Worm (Caenorhabditis elegans) whole organism, young adult: ENCODE data around the gene F26F4.8.

ENCODE experiments used
- B0261.1 ChIP-seq: sonication (generic microtip); optimal IDR thresholded peaks from 2 replicates; lab custom pipeline; 2016; ENCODE audit warnings: mild to moderate bottlenecking, missing genetic modification characterization, moderate library complexity, missing compliant biosample characterization
- D2030.7 ChIP-seq: fragments of 200-800 bp; sonication (Bioruptor generic); IDR thresholded peaks from 2 replicates; pipeline ENCODE4 v1.3.6; 2022; ENCODE audit warnings: missing genetic modification reagents, missing genetic modification characterization, missing compliant biosample characterization
- F22D6.2 ChIP-seq: sonication (generic microtip); optimal IDR thresholded peaks from 2 replicates; lab custom pipeline; 2016; ENCODE audit warnings: mild to moderate bottlenecking, missing genetic modification characterization, missing compliant biosample characterization
- F23B12.7 ChIP-seq: sonication (generic microtip); optimal IDR thresholded peaks from 2 replicates; lab custom pipeline; 2017; ENCODE audit warnings: missing genetic modification characterization, mild to moderate bottlenecking, missing compliant biosample characterization, antibody characterized with exemption, moderate library complexity; ENCODE audit not compliant: insufficient read depth
- F33H1.4 ChIP-seq: fragments of 200-800 bp; sonication (Bioruptor generic); IDR thresholded peaks from 2 replicates; pipeline ENCODE4 v1.3.6; 2022; ENCODE audit warnings: missing genetic modification reagents, missing genetic modification characterization, missing compliant biosample characterization
- F39B2.1 ChIP-seq: fragments of 200-800 bp; sonication (Bioruptor generic); IDR thresholded peaks from 2 replicates; pipeline ENCODE4 v1.3.6; 2022; ENCODE audit warnings: missing genetic modification reagents, missing genetic modification characterization, missing compliant biosample characterization
- Y53G8AR.9 ChIP-seq: fragments of 200-800 bp; sonication (Bioruptor generic); conservative IDR thresholded peaks from 2 replicates; pipeline ENCODE4 v1.3.6; 2022; ENCODE audit warnings: missing genetic modification reagents, missing genetic modification characterization, missing compliant biosample characterization
- Y56A3A.18 ChIP-seq: fragments of 200-800 bp; sonication (Bioruptor generic); IDR thresholded peaks from 2 replicates; pipeline ENCODE4 v1.3.6; 2022; ENCODE audit warnings: missing genetic modification reagents, missing genetic modification characterization, missing compliant biosample characterization
- Y67H2A.10 ChIP-seq: fragments of 200-800 bp; sonication (Bioruptor generic); conservative IDR thresholded peaks from 2 replicates; pipeline ENCODE4 v1.3.6; 2022; ENCODE audit warnings: missing genetic modification reagents, missing genetic modification characterization, missing compliant biosample characterization
- Y95B8A.8 ChIP-seq: fragments of 200-800 bp; sonication (Bioruptor generic); IDR thresholded peaks from 2 replicates; pipeline ENCODE4 v1.3.6; 2022; ENCODE audit warnings: missing genetic modification reagents, missing genetic modification characterization, missing compliant biosample characterization
- ZK185.1 ChIP-seq: sonication (generic microtip); optimal IDR thresholded peaks from 2 replicates; lab custom pipeline; 2016; ENCODE audit warnings: mild to moderate bottlenecking, missing genetic modification characterization, missing compliant biosample characterization; ENCODE audit not compliant: poor library complexity, severe bottlenecking
- attf-3 ChIP-seq: fragments of 200-800 bp; sonication (Bioruptor generic); conservative IDR thresholded peaks from 2 replicates; pipeline ENCODE4 v1.3.6; 2022; ENCODE audit warnings: missing genetic modification reagents, missing genetic modification characterization, missing compliant biosample characterization
- attf-5 ChIP-seq: fragments of 200-800 bp; sonication (Bioruptor generic); optimal IDR thresholded peaks from 2 replicates; lab custom pipeline; 2018; ENCODE audit warnings: mild to moderate bottlenecking, missing genetic modification characterization, missing compliant biosample characterization
- bed-1 ChIP-seq: fragments of 200-800 bp; sonication (Bioruptor generic); IDR thresholded peaks from 2 replicates; pipeline ENCODE4 v1.3.6; 2022; ENCODE audit warnings: missing genetic modification reagents, missing genetic modification characterization, missing compliant biosample characterization
- bed-2 ChIP-seq: fragments of 200-800 bp; sonication (Bioruptor generic); IDR thresholded peaks from 2 replicates; pipeline ENCODE4 v1.3.6; 2022; ENCODE audit warnings: missing genetic modification reagents, missing genetic modification characterization, missing compliant biosample characterization
- ccch-3 ChIP-seq: fragments of 200-800 bp; sonication (Bioruptor generic); optimal IDR thresholded peaks from 2 replicates; lab custom pipeline; 2018; ENCODE audit warnings: mild to moderate bottlenecking, missing genetic modification characterization, missing compliant biosample characterization
- cebp-1 ChIP-seq, 2 experiments: fragments of 200-800 bp in 1 of 2; sonication (Bioruptor generic) in 1 of 2; sonication (generic microtip) in 1 of 2; IDR thresholded peaks in 1 of 2; optimal IDR thresholded peaks in 1 of 2; 2 replicates each; pipeline versions ENCODE4 v1.3.6 to Lab custom; 2017 to 2022; ENCODE audit warnings: missing compliant biosample characterization in 2 of 2, missing genetic modification characterization in 2 of 2, mild to moderate bottlenecking in 1 of 2, missing genetic modification reagents in 1 of 2, moderate library complexity in 1 of 2
- cebp-2 ChIP-seq: fragments of 200-800 bp; sonication (Bioruptor generic); IDR thresholded peaks from 2 replicates; pipeline ENCODE4 v1.3.6; 2022; ENCODE audit warnings: missing genetic modification characterization, missing compliant biosample characterization
- ceh-100 ChIP-seq: fragments of 200-800 bp; sonication (Bioruptor generic); IDR thresholded peaks from 2 replicates; pipeline ENCODE4 v1.3.6; 2022; ENCODE audit warnings: missing genetic modification reagents, missing genetic modification characterization, missing compliant biosample characterization
- dox-1 ChIP-seq: fragments of 200-800 bp; sonication (Bioruptor generic); IDR thresholded peaks from 2 replicates; pipeline ENCODE4 v1.3.6; 2022; ENCODE audit warnings: missing genetic modification reagents, missing genetic modification characterization, missing compliant biosample characterization
- efl-1 ChIP-seq: fragments of 150-350 bp; optimal IDR thresholded peaks from 2 replicates; lab custom pipeline; 2014; ENCODE audit warnings: missing biosample characterization, missing genetic modification reagents, missing genetic modification characterization
- egl-44 ChIP-seq: fragments of 200-800 bp; sonication (Bioruptor generic); IDR thresholded peaks from 2 replicates; pipeline ENCODE4 v1.3.6; 2022; ENCODE audit warnings: missing genetic modification reagents, missing genetic modification characterization, missing compliant biosample characterization
- egrh-3 ChIP-seq: fragments of 200-800 bp; sonication (Bioruptor generic); IDR thresholded peaks from 2 replicates; pipeline ENCODE4 v1.3.6; 2022; ENCODE audit warnings: missing genetic modification reagents, missing genetic modification characterization, missing compliant biosample characterization
- him-1 ChIP-seq: sonication (generic microtip); optimal IDR thresholded peaks from 2 replicates; lab custom pipeline; 2016; ENCODE audit warnings: missing genotype, missing genetic modification reagents, missing genetic modification characterization, missing compliant biosample characterization
- hlh-26 ChIP-seq: fragments of 200-800 bp; sonication (Bioruptor generic); conservative IDR thresholded peaks from 2 replicates; pipeline ENCODE4 v1.3.6; 2022; ENCODE audit warnings: missing genetic modification reagents, missing genetic modification characterization, missing compliant biosample characterization
- hmg-20 ChIP-seq: fragments of 200-800 bp; sonication (Bioruptor generic); IDR thresholded peaks from 2 replicates; pipeline ENCODE4 v1.3.6; 2022; ENCODE audit warnings: missing genetic modification reagents, missing genetic modification characterization, missing compliant biosample characterization
- hrde-1 ChIP-seq: sonication (generic microtip); optimal IDR thresholded peaks from 2 replicates; lab custom pipeline; 2016; ENCODE audit warnings: missing genetic modification characterization, mild to moderate bottlenecking, missing compliant biosample characterization, moderate library complexity, missing genotype, missing genetic modification reagents, borderline replicate concordance
- hsf-1 ChIP-seq: fragments of 200-800 bp; sonication (Bioruptor generic); IDR thresholded peaks from 2 replicates; pipeline ENCODE4 v1.3.6; 2022; ENCODE audit warnings: missing genetic modification reagents, missing genetic modification characterization, missing compliant biosample characterization
- lin-26 ChIP-seq: fragments of 200-800 bp; sonication (Bioruptor generic); IDR thresholded peaks from 2 replicates; pipeline ENCODE4 v1.3.6; 2022; ENCODE audit warnings: missing genetic modification reagents, missing genetic modification characterization, missing compliant biosample characterization
- lir-1 ChIP-seq: fragments of 200-800 bp; sonication (Bioruptor generic); conservative IDR thresholded peaks from 2 replicates; pipeline ENCODE4 v1.3.6; 2022; ENCODE audit warnings: missing genetic modification reagents, missing genetic modification characterization, missing compliant biosample characterization
- lsl-1 ChIP-seq: fragments of 200-800 bp; sonication (Bioruptor generic); optimal IDR thresholded peaks from 2 replicates; lab custom pipeline; 2018; ENCODE audit warnings: mild to moderate bottlenecking, missing genetic modification characterization, moderate library complexity, missing compliant biosample characterization
- lsy-27 ChIP-seq: sonication (generic microtip); optimal IDR thresholded peaks from 2 replicates; lab custom pipeline; 2017; ENCODE audit warnings: missing genetic modification characterization, mild to moderate bottlenecking, missing compliant biosample characterization, antibody characterized with exemption, missing genotype, borderline replicate concordance; ENCODE audit not compliant: insufficient read depth
- madf-3 ChIP-seq: fragments of 200-800 bp; sonication (Bioruptor generic); IDR thresholded peaks from 2 replicates; pipeline ENCODE4 v1.3.6; 2022; ENCODE audit warnings: missing genetic modification reagents, missing genetic modification characterization, missing compliant biosample characterization
- madf-6 ChIP-seq: fragments of 200-800 bp; sonication (Bioruptor generic); IDR thresholded peaks from 2 replicates; pipeline ENCODE4 v1.3.6; 2022; ENCODE audit warnings: missing genetic modification reagents, missing genetic modification characterization, missing compliant biosample characterization
- mxl-1 ChIP-seq: sonication (generic microtip); optimal IDR thresholded peaks from 2 replicates; lab custom pipeline; 2016; ENCODE audit warnings: missing genetic modification characterization, missing compliant biosample characterization
- nhr-120 ChIP-seq: fragments of 200-800 bp; sonication (Bioruptor generic); IDR thresholded peaks from 2 replicates; pipeline ENCODE4 v1.3.6; 2022; ENCODE audit warnings: missing genetic modification characterization, missing compliant biosample characterization
- nhr-179 ChIP-seq: sonication (generic microtip); optimal IDR thresholded peaks from 2 replicates; lab custom pipeline; 2016; ENCODE audit warnings: mild to moderate bottlenecking, missing genetic modification characterization, missing compliant biosample characterization
- nhr-80 ChIP-seq: sonication (generic microtip); optimal IDR thresholded peaks from 2 replicates; lab custom pipeline; 2016; ENCODE audit warnings: missing genetic modification characterization, missing compliant biosample characterization
- nhr-90 ChIP-seq: sonication (generic microtip); optimal IDR thresholded peaks from 2 replicates; lab custom pipeline; 2016; ENCODE audit warnings: missing genotype, mild to moderate bottlenecking, missing genetic modification characterization, missing compliant biosample characterization
- rpc-1 ChIP-seq, 2 experiments: fragments of 150-350 bp in 1 of 2; sonication (generic microtip) in 1 of 2; optimal IDR thresholded peaks; 2 replicates each; lab custom pipeline; 2014 to 2018; ENCODE audit warnings: missing biosample characterization in 1 of 2, missing genetic modification characterization in 1 of 2, missing genetic modification reagents in 1 of 2, missing genotype in 1 of 2
- sdz-38 ChIP-seq: sonication (generic microtip); optimal IDR thresholded peaks from 2 replicates; lab custom pipeline; 2016; ENCODE audit warnings: missing genotype, missing genetic modification characterization, missing compliant biosample characterization
- sea-2 ChIP-seq: fragments of 200-800 bp; sonication (Bioruptor generic); IDR thresholded peaks from 2 replicates; pipeline ENCODE4 v1.3.6; 2022; ENCODE audit warnings: missing genetic modification characterization, missing compliant biosample characterization
- tbx-9 ChIP-seq: sonication (generic microtip); optimal IDR thresholded peaks from 2 replicates; lab custom pipeline; 2016; ENCODE audit warnings: borderline replicate concordance, missing genetic modification characterization, inconsistent platforms, missing compliant biosample characterization
- tlf-1 ChIP-seq: fragments of 200-800 bp; sonication (Bioruptor generic); optimal IDR thresholded peaks from 2 replicates; lab custom pipeline; 2018; ENCODE audit warnings: mild to moderate bottlenecking, missing genetic modification characterization, missing compliant biosample characterization
- unc-130 ChIP-seq: sonication (generic microtip); optimal IDR thresholded peaks from 2 replicates; lab custom pipeline; 2016; ENCODE audit warnings: missing genetic modification reagents, missing genetic modification characterization, missing compliant biosample characterization
- unc-62 ChIP-seq: fragments of 150-350 bp; optimal IDR thresholded peaks from 2 replicates; lab custom pipeline; 2014; ENCODE audit warnings: missing biosample characterization, missing genetic modification reagents, missing genetic modification characterization
- zfh-2 ChIP-seq: fragments of 200-800 bp; sonication (Bioruptor generic); conservative IDR thresholded peaks from 2 replicates; pipeline ENCODE4 v1.3.6; 2022; ENCODE audit warnings: missing genetic modification reagents, missing genetic modification characterization, missing compliant biosample characterization
- ztf-26 ChIP-seq: sonication (generic microtip); optimal IDR thresholded peaks from 2 replicates; lab custom pipeline; 2017; ENCODE audit warnings: missing genetic modification characterization, missing compliant biosample characterization
- ztf-6 ChIP-seq: fragments of 200-800 bp; sonication (Bioruptor generic); IDR thresholded peaks from 2 replicates; pipeline ENCODE4 v1.3.6; 2022; ENCODE audit warnings: missing genetic modification reagents, missing genetic modification characterization, missing compliant biosample characterization

F26F4.8 gene

DNA sequence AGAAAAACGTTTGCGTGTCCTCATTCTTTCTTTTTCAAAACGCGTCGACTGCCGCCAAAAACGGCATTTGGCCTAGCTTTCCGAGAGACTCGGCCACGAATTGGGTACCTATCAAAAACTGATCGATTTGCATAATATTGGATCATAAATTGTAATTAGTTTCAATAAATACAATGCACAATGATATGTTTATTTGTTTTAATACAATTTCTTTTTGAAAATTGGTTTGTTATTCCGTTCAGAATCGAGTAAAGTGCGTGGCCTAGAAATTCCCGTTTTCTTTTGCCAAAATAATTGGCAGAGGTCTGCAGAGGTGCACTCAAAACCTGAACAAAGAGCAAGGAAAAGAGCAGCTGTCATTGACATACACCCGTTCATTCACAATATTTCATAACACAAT is at the start of gene F26F4.8:
TSS of gene F26F4.8 (minus strand) at position 69 of the 400 bp plus-strand sequence.
- TF ChIP-seq ztf-26 (tag; lab: Kevin White, UChicago), result no peak
- no peak for TF ChIP-seq Y95B8A.8 (GFP tag; lab: Robert Waterston, UW)
- no peak for TF ChIP-seq nhr-120
- peak; percentile 20 for TF ChIP-seq efl-1 (GFP tag; lab: Kevin White, UChicago)
- TF ChIP-seq ceh-100 (GFP tag; lab: Robert Waterston, UW), result no peak
- no peak for TF ChIP-seq attf-3 (GFP tag; lab: Robert Waterston, UW)
- no peak for TF ChIP-seq hsf-1
- TF ChIP-seq rpc-1 (optimal IDR thresholded peaks at IDR 0.05; lab: Kevin White, UChicago), result no peak
- TF ChIP-seq rpc-1 (tag; optimal IDR thresholded peaks at IDR 0.05; lab: Kevin White, UChicago), result no peak
- no peak for TF ChIP-seq Y56A3A.18
- no peak for TF ChIP-seq lir-1 (GFP tag; lab: Robert Waterston, UW)
- no peak for TF ChIP-seq nhr-179 (tag; lab: Kevin White, UChicago)
- TF ChIP-seq bed-1 (GFP tag; lab: Robert Waterston, UW), result no peak
- no peak for TF ChIP-seq bed-2 (GFP tag; lab: Robert Waterston, UW)
- TF ChIP-seq him-1 (tag; lab: Kevin White, UChicago), result peak; percentile 7
- TF ChIP-seq tbx-9, result no peak
- no peak for TF ChIP-seq F33H1.4 (GFP tag; lab: Robert Waterston, UW)
- TF ChIP-seq tlf-1, result no peak
- no peak for TF ChIP-seq lsl-1
- no peak for TF ChIP-seq attf-5 (GFP tag; lab: Kevin White, UChicago)
- TF ChIP-seq nhr-90 (tag; lab: Kevin White, UChicago), result no peak
- no peak for TF ChIP-seq ztf-6 (GFP tag; lab: Robert Waterston, UW)
- TF ChIP-seq egrh-3, result no peak
- TF ChIP-seq F39B2.1 (GFP tag; lab: Robert Waterston, UW), result no peak
- TF ChIP-seq F23B12.7 (tag; lab: Kevin White, UChicago), result no peak
- TF ChIP-seq ccch-3 (GFP tag; lab: Kevin White, UChicago), result no peak
- no peak for TF ChIP-seq Y53G8AR.9 (GFP tag; lab: Robert Waterston, UW)
- TF ChIP-seq Y67H2A.10 (GFP tag; lab: Robert Waterston, UW), result no peak
- no peak for TF ChIP-seq hrde-1 (tag; lab: Kevin White, UChicago)
- TF ChIP-seq egl-44 (GFP tag; lab: Robert Waterston, UW), result no peak
- no peak for TF ChIP-seq unc-62 (GFP tag; lab: Kevin White, UChicago)
- TF ChIP-seq lin-26 (GFP tag; lab: Robert Waterston, UW), result no peak
- TF ChIP-seq hmg-20 (GFP tag; lab: Robert Waterston, UW), result no peak
- TF ChIP-seq hlh-26 (GFP tag; lab: Robert Waterston, UW), result no peak
- no peak for TF ChIP-seq zfh-2 (GFP tag; lab: Robert Waterston, UW)
- no peak for TF ChIP-seq lsy-27
- no peak for TF ChIP-seq F22D6.2 (tag; lab: Kevin White, UChicago)
- TF ChIP-seq cebp-1 (GFP tag; IDR thresholded peaks at IDR 0.05; lab: Robert Waterston, UW), result no peak
- peak; percentile 67 for TF ChIP-seq cebp-1 (tag; optimal IDR thresholded peaks at IDR 0.05; lab: Kevin White, UChicago)
- no peak for TF ChIP-seq cebp-2 (GFP tag; lab: Robert Waterston, UW)
- TF ChIP-seq dox-1 (GFP tag; lab: Robert Waterston, UW), result peak; percentile 43; the same call in 1 of the 2 replicates
- peak; percentile 51 for TF ChIP-seq nhr-80 (tag; lab: Kevin White, UChicago)
- TF ChIP-seq madf-6 (GFP tag; lab: Robert Waterston, UW), result no peak
- no peak for TF ChIP-seq sea-2
- TF ChIP-seq mxl-1 (tag; lab: Kevin White, UChicago), result no peak
- no peak for TF ChIP-seq madf-3 (GFP tag; lab: Robert Waterston, UW)
- no peak for TF ChIP-seq B0261.1 (tag; lab: Kevin White, UChicago)
- TF ChIP-seq D2030.7 (GFP tag; lab: Robert Waterston, UW), result no peak
- no peak for TF ChIP-seq unc-130 (GFP tag; lab: Kevin White, UChicago)
- peak; percentile 5 for TF ChIP-seq ZK185.1 (tag; lab: Kevin White, UChicago)
- no peak for TF ChIP-seq sdz-38 (tag; lab: Kevin White, UChicago)
